Fruit fly (Drosophila melanogaster) whole organism, adult: ENCODE measurements around the gene Cpr72Eb.

Source experiments
- CG12768 ChIP-seq: fragments of 200-800 bp; sonication (Bioruptor generic); optimal IDR thresholded peaks from 2 replicates; lab custom pipeline; 2017; ENCODE audit warnings: missing biosample characterization, missing genetic modification characterization, mild to moderate bottlenecking, moderate library complexity, missing genetic modification reagents
- CG5204 ChIP-seq: fragments of 200-800 bp; sonication (Bioruptor generic); optimal IDR thresholded peaks from 2 replicates; lab custom pipeline; 2016; ENCODE audit warnings: missing biosample characterization, missing genetic modification characterization
- CG7045 ChIP-seq: fragments of 200-800 bp; sonication (Bioruptor generic); optimal IDR thresholded peaks from 2 replicates; lab custom pipeline; 2017; ENCODE audit warnings: missing biosample characterization, mild to moderate bottlenecking, missing genetic modification characterization
- Crg-1 ChIP-seq: fragments of 200-800 bp; sonication (Bioruptor generic); optimal IDR thresholded peaks from 2 replicates; lab custom pipeline; 2016; ENCODE audit warnings: missing biosample characterization, missing genetic modification characterization
- Hr96 ChIP-seq: fragments of 200-800 bp; sonication (Bioruptor generic); optimal IDR thresholded peaks from 2 replicates; lab custom pipeline; 2016; ENCODE audit warnings: missing biosample characterization, missing genetic modification characterization
- pad ChIP-seq: fragments of 200-800 bp; sonication (Bioruptor generic); optimal IDR thresholded peaks from 3 replicates; lab custom pipeline; 2017; ENCODE audit warnings: missing biosample characterization, missing genetic modification characterization, mild to moderate bottlenecking, moderate library complexity, missing genetic modification reagents

- TF ChIP-seq Crg-1 (GFP tag; lab: Kevin White, UChicago) = no peak
- no peak for TF ChIP-seq CG12768 (GFP tag; lab: Kevin White, UChicago)
- no peak for TF ChIP-seq pad (GFP tag; lab: Kevin White, UChicago)
- no peak for TF ChIP-seq Hr96 (GFP tag; lab: Kevin White, UChicago)
- no peak for TF ChIP-seq CG7045 (GFP tag; lab: Kevin White, UChicago)
- TF ChIP-seq CG5204 (GFP tag; lab: Kevin White, UChicago) = no peak
These were observed 7.4 kb upstream of the Cpr72Eb start for dm6 chr3L:16357187-16357728.
